Fruit fly (Drosophila melanogaster): ENCODE results near the gene NHP2.

The NHP2 gene

DNA sequence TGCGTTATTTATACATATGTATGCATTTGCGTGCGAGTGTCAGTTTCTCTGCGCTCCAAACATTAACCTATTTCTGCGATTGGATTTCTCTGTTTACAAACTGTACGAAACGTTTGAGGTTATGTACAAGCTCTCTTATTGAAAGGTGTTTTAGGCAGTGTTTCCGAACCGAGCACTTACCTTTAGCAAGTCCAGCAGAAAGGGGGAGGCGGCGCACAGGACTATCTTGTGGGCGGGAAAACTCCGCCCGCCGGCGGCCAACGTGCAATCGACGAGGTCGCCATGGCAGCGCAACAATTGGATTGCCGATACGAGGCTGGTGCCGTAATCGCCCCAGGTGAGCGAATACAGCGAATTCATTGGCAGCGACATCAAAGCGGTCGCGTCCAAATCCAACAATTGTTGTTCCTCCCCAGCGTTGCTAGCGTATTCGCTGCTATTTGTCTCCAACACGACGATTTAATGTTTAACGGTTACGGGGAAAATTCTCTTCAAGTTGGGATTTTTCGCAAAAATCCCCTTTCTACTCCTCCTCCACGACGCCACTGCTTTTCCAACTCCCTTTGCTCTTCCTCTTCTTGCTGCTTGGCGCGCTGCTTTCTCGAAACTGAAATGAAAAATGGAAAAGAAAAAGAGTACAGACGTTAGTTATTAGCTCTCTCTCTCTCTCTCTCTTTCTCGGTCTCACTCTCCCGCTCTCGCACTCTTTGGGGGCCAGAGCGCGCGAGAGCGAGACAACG, 45.1 kb downstream of the NHP2 start (continued):
- peak; percentile 93 for TF ChIP-seq so (GFP tag; IDR thresholded peaks at IDR 0.05)
- peak; percentile 41; the same call in 1 of the 2 replicates for TF ChIP-seq dati (GFP tag; IDR thresholded peaks at IDR 0.05)
- no peak for TF ChIP-seq hbn (GFP tag; IDR thresholded peaks at IDR 0.05; ENCODE audit: partially characterized antibody)
- peak; percentile 76 for TF ChIP-seq CG10979 (tag; optimal IDR thresholded peaks at IDR 0.05)
- TF ChIP-seq Sox102F (GFP tag; optimal IDR thresholded peaks at IDR 0.05), result peak; percentile 90
- TF ChIP-seq CG15011 (GFP tag; optimal IDR thresholded peaks at IDR 0.05), result peak; percentile 46
- peak; percentile 51 for TF ChIP-seq Neu2 (GFP tag; optimal IDR thresholded peaks at IDR 0.05; ENCODE audit: borderline replicate concordance)
- TF ChIP-seq CG6254 (GFP tag; optimal IDR thresholded peaks at IDR 0.05), result peak; percentile 70
- TF ChIP-seq E2f1 (GFP tag; IDR thresholded peaks at IDR 0.05), result peak; percentile 92
- TF ChIP-seq CG11247 (GFP tag; IDR thresholded peaks at IDR 0.05), result peak; percentile 92
- TF ChIP-seq CG7987 (GFP tag; optimal IDR thresholded peaks at IDR 0.05), result peak; percentile 32
- peak; percentile 73 for TF ChIP-seq Fer2 (tag; optimal IDR thresholded peaks at IDR 0.05)
- TF ChIP-seq CG4282 (GFP tag; optimal IDR thresholded peaks at IDR 0.05), result peak; percentile 88
- TF ChIP-seq CG34224 (GFP tag; IDR thresholded peaks at IDR 0.05; ENCODE audit: partially characterized antibody), result peak; percentile 36; the same call in 2 of the 3 replicates
- peak; percentile 92 for TF ChIP-seq Optix (GFP tag; IDR thresholded peaks at IDR 0.05)
- no peak for TF ChIP-seq prd (optimal IDR thresholded peaks at IDR 0.05)
- peak; percentile 92 for TF ChIP-seq prd (GFP tag; IDR thresholded peaks at IDR 0.05)
- peak; percentile 55 for TF ChIP-seq CG8359 (GFP tag; optimal IDR thresholded peaks at IDR 0.05; ENCODE audit: borderline replicate concordance)
- TF ChIP-seq ken (GFP tag; IDR thresholded peaks at IDR 0.05), result peak; percentile 91
- TF ChIP-seq gem (tag; optimal IDR thresholded peaks at IDR 0.05), result peak; percentile 89
- TF ChIP-seq mirr (GFP tag; optimal IDR thresholded peaks at IDR 0.05), result peak; percentile 71
- peak; percentile 63 for TF ChIP-seq CG12236 (GFP tag; optimal IDR thresholded peaks at IDR 0.05)
- TF ChIP-seq Taf1 (GFP tag; IDR thresholded peaks at IDR 0.05), result peak; percentile 90
- peak; percentile 97 for TF ChIP-seq Antp (GFP tag; optimal IDR thresholded peaks at IDR 0.05)
- peak; percentile 75 for TF ChIP-seq croc (GFP tag; conservative IDR thresholded peaks at IDR 0.05)
- peak; percentile 93 for TF ChIP-seq lmd (GFP tag; IDR thresholded peaks at IDR 0.05)
- TF ChIP-seq Deaf1 (tag; optimal IDR thresholded peaks at IDR 0.05), result peak; percentile 37
- no peak for TF ChIP-seq tna (GFP tag; IDR thresholded peaks at IDR 0.05; ENCODE audit: partially characterized antibody)
- TF ChIP-seq nau (GFP tag; optimal IDR thresholded peaks at IDR 0.05), result peak; percentile 76
- TF ChIP-seq Atf-2 (GFP tag; optimal IDR thresholded peaks at IDR 0.05), result peak; percentile 81
- TF ChIP-seq CG4617 (GFP tag; optimal IDR thresholded peaks at IDR 0.05; ENCODE audit: borderline replicate concordance), result peak; percentile 53
- peak; percentile 84 for TF ChIP-seq Usf (GFP tag; optimal IDR thresholded peaks at IDR 0.05)
- TF ChIP-seq CG17186 (GFP tag; optimal IDR thresholded peaks at IDR 0.05), result peak; percentile 50
- TF ChIP-seq CG1024 (GFP tag; IDR thresholded peaks at IDR 0.05), result peak; percentile 79
- TF ChIP-seq Lhr (GFP tag; optimal IDR thresholded peaks at IDR 0.05), result no peak
- peak; percentile 55 for TF ChIP-seq CG8290 (GFP tag; optimal IDR thresholded peaks at IDR 0.05)
- TF ChIP-seq CG8290 (tag; optimal IDR thresholded peaks at IDR 0.05), result peak in 1 of 2 experiments; percentile 98
- peak; percentile 92 for TF ChIP-seq CG3847 (GFP tag; IDR thresholded peaks at IDR 0.05)
- no peak for TF ChIP-seq grn (GFP tag; optimal IDR thresholded peaks at IDR 0.05)
- peak; percentile 87 for TF ChIP-seq CG9215 (GFP tag; IDR thresholded peaks at IDR 0.05)
- TF ChIP-seq CG4730 (GFP tag; IDR thresholded peaks at IDR 0.05), result peak; percentile 81
- TF ChIP-seq CG32772 (GFP tag; IDR thresholded peaks at IDR 0.05), result peak; percentile 90
- TF ChIP-seq dan (GFP tag; IDR thresholded peaks at IDR 0.05), result no peak
- TF ChIP-seq usp (GFP tag; optimal IDR thresholded peaks at IDR 0.05), result no peak
- TF ChIP-seq Dll (GFP tag; IDR thresholded peaks at IDR 0.05; ENCODE audit: partially characterized antibody), result 0 out of 4 replicates have a peak, but pooled peaks have one; percentile 29
- peak; percentile 87 for TF ChIP-seq CG12744 (GFP tag; optimal IDR thresholded peaks at IDR 0.05)
- TF ChIP-seq Abd-B (GFP tag; optimal IDR thresholded peaks at IDR 0.05), result peak; percentile 67
- peak; percentile 95 for TF ChIP-seq CG7786 (GFP tag; optimal IDR thresholded peaks at IDR 0.05)
- no peak for TF ChIP-seq br (optimal IDR thresholded peaks at IDR 0.05)
- TF ChIP-seq CG15514 (GFP tag; optimal IDR thresholded peaks at IDR 0.05), result peak; percentile 78

Data from whole organism, embryonic.